Fruit fly (Drosophila melanogaster) whole organism, embryonic: ENCODE measurements around the gene vkg.

Experiments
- B-H2 ChIP-seq: fragments of 200-800 bp; sonication (Bioruptor generic); optimal IDR thresholded peaks from 2 replicates; lab custom pipeline; 2018; ENCODE audit warnings: missing biosample characterization, mild to moderate bottlenecking, missing genetic modification characterization
- Blimp-1 ChIP-seq: fragments of 200-800 bp; sonication (Bioruptor generic); optimal IDR thresholded peaks from 3 replicates; lab custom pipeline; 2018; ENCODE audit warnings: missing biosample characterization, missing genetic modification characterization, mild to moderate bottlenecking, moderate library complexity, missing genetic modification reagents
- CG10267 ChIP-seq: fragments of 200-800 bp; sonication (Bioruptor generic); optimal IDR thresholded peaks from 2 replicates; lab custom pipeline; 2018; ENCODE audit warnings: missing biosample characterization, mild to moderate bottlenecking, missing genetic modification characterization, moderate library complexity
- CG10462 ChIP-seq: fragments of 200-800 bp; sonication (Bioruptor generic); optimal IDR thresholded peaks from 2 replicates; lab custom pipeline; 2016; ENCODE audit warnings: missing biosample characterization, missing genetic modification characterization
- CG10979 ChIP-seq: fragments of 200-800 bp; sonication (Bioruptor generic); optimal IDR thresholded peaks from 2 replicates; lab custom pipeline; 2018; ENCODE audit warnings: missing biosample characterization, mild to moderate bottlenecking, missing genetic modification characterization, moderate library complexity
- CG11247 ChIP-seq: fragments of 200-800 bp; sonication (Bioruptor generic); IDR thresholded peaks from 2 replicates; pipeline ENCODE4 v1.3.6; 2022; ENCODE audit warnings: missing biosample characterization, missing genetic modification characterization
- CG13296 ChIP-seq: fragments of 200-800 bp; sonication (Bioruptor generic); optimal IDR thresholded peaks from 3 replicates; lab custom pipeline; 2018; ENCODE audit warnings: missing biosample characterization, mild to moderate bottlenecking, missing genetic modification characterization
- CG13424 ChIP-seq: fragments of 200-800 bp; sonication (Bioruptor generic); optimal IDR thresholded peaks from 2 replicates; lab custom pipeline; 2019; ENCODE audit warnings: missing biosample characterization, mild to moderate bottlenecking, missing genetic modification characterization, moderate library complexity
- CG13624 ChIP-seq: fragments of 200-800 bp; sonication (Bioruptor generic); optimal IDR thresholded peaks from 2 replicates; lab custom pipeline; 2016; ENCODE audit warnings: missing biosample characterization, missing genetic modification characterization
- CG14710 ChIP-seq: fragments of 200-800 bp; sonication (Bioruptor generic); optimal IDR thresholded peaks from 3 replicates; lab custom pipeline; 2019; ENCODE audit warnings: missing biosample characterization, mild to moderate bottlenecking, missing genetic modification characterization, moderate library complexity
- CG17361 ChIP-seq: fragments of 200-800 bp; sonication (Bioruptor generic); IDR thresholded peaks from 3 replicates; pipeline ENCODE4 v1.3.6; 2022; ENCODE audit warnings: missing biosample characterization, missing genetic modification characterization
- CG17385 ChIP-seq: fragments of 200-800 bp; sonication (Bioruptor generic); optimal IDR thresholded peaks from 3 replicates; lab custom pipeline; 2018; ENCODE audit warnings: missing biosample characterization, mild to moderate bottlenecking, missing genetic modification characterization
- CG18599 ChIP-seq: fragments of 200-800 bp; sonication (Bioruptor generic); optimal IDR thresholded peaks from 3 replicates; lab custom pipeline; 2017; ENCODE audit warnings: missing biosample characterization, missing genetic modification characterization, mild to moderate bottlenecking, moderate library complexity, missing genetic modification reagents
- CG2120 ChIP-seq: fragments of 200-800 bp; sonication (Bioruptor generic); optimal IDR thresholded peaks from 3 replicates; lab custom pipeline; 2016; ENCODE audit warnings: missing biosample characterization, missing genetic modification characterization
- CG6654 ChIP-seq: fragments of 200-800 bp; sonication (Bioruptor generic); optimal IDR thresholded peaks from 2 replicates; lab custom pipeline; 2017; ENCODE audit warnings: missing biosample characterization, mild to moderate bottlenecking, missing genetic modification characterization
- CG7271 ChIP-seq: fragments of 200-800 bp; sonication (Bioruptor generic); optimal IDR thresholded peaks from 2 replicates; lab custom pipeline; 2018; ENCODE audit warnings: missing biosample characterization, mild to moderate bottlenecking, missing genetic modification characterization, moderate library complexity
- CG8388 ChIP-seq: fragments of 200-800 bp; sonication (Bioruptor generic); optimal IDR thresholded peaks from 2 replicates; lab custom pipeline; 2019; ENCODE audit warnings: missing biosample characterization, mild to moderate bottlenecking, missing genetic modification characterization, moderate library complexity
- CoRest ChIP-seq: fragments of 200-800 bp; sonication (Bioruptor generic); optimal IDR thresholded peaks from 3 replicates; lab custom pipeline; 2018; ENCODE audit warnings: missing biosample characterization, mild to moderate bottlenecking, missing genetic modification characterization, moderate library complexity
- E2f1 ChIP-seq: fragments of 200-800 bp; sonication (Bioruptor generic); IDR thresholded peaks from 2 replicates; pipeline ENCODE4 v1.3.6; 2022; ENCODE audit warnings: missing biosample characterization, missing genetic modification characterization
- Eip74EF ChIP-seq, 2 experiments: fragments of 200-800 bp in 1 of 2; fragments of >200 bp in 1 of 2; sonication (Bioruptor generic) in 1 of 2; optimal IDR thresholded peaks; 2 replicates each; lab custom pipeline; 2017 to 2019; ENCODE audit warnings: missing biosample characterization in 2 of 2, missing genetic modification characterization in 2 of 2, mild to moderate bottlenecking in 1 of 2, moderate library complexity in 1 of 2
- Hey ChIP-seq: fragments of 200-800 bp; sonication (Bioruptor generic); optimal IDR thresholded peaks from 3 replicates; lab custom pipeline; 2018; ENCODE audit warnings: missing biosample characterization, mild to moderate bottlenecking, missing genetic modification characterization
- Hr78 ChIP-seq, 2 experiments: fragments of 200-800 bp in 1 of 2; fragments of >200 bp in 1 of 2; sonication (Bioruptor generic) in 1 of 2; optimal IDR thresholded peaks; 2 replicates each; lab custom pipeline; 2017 to 2019; ENCODE audit warnings: missing biosample characterization in 2 of 2, missing genetic modification characterization in 2 of 2, mild to moderate bottlenecking in 1 of 2, moderate library complexity in 1 of 2
- Lhr ChIP-seq: fragments of 200-800 bp; sonication (Bioruptor generic); optimal IDR thresholded peaks from 3 replicates; lab custom pipeline; 2017; ENCODE audit warnings: mild to moderate bottlenecking, missing biosample characterization, missing genetic modification reagents, missing genetic modification characterization
- NK7.1 ChIP-seq: fragments of 200-800 bp; sonication (Bioruptor generic); optimal IDR thresholded peaks from 3 replicates; lab custom pipeline; 2016; ENCODE audit warnings: missing biosample characterization, missing genetic modification characterization
- PHDP ChIP-seq: fragments of 200-800 bp; sonication (Bioruptor generic); optimal IDR thresholded peaks from 3 replicates; lab custom pipeline; 2018; ENCODE audit warnings: missing biosample characterization, mild to moderate bottlenecking, missing genetic modification characterization, moderate library complexity
- Scr ChIP-seq: fragments of 200-800 bp; sonication (Bioruptor generic); IDR thresholded peaks from 2 replicates; pipeline ENCODE4 v1.3.6; 2022; ENCODE audit warnings: missing biosample characterization, missing genetic modification characterization; ENCODE audit not compliant: partially characterized antibody
- Sry-δ ChIP-seq: fragments of 200-800 bp; sonication (Bioruptor generic); optimal IDR thresholded peaks from 2 replicates; lab custom pipeline; 2016; ENCODE audit warnings: missing biosample characterization, missing genetic modification characterization
- Usf ChIP-seq: fragments of 200-800 bp; sonication (Bioruptor generic); optimal IDR thresholded peaks from 2 replicates; lab custom pipeline; 2017; ENCODE audit warnings: missing genotype, missing biosample characterization, missing genetic modification characterization
- ac ChIP-seq: fragments of 200-800 bp; sonication (Bioruptor generic); optimal IDR thresholded peaks from 3 replicates; lab custom pipeline; 2017; ENCODE audit warnings: missing biosample characterization, mild to moderate bottlenecking, missing genetic modification characterization
- ap ChIP-seq: fragments of 200-800 bp; sonication (Bioruptor generic); IDR thresholded peaks from 2 replicates; pipeline ENCODE4 v1.3.6; 2022; ENCODE audit warnings: missing biosample characterization, missing genetic modification characterization
- ash1 ChIP-seq: fragments of 200-800 bp; sonication (Bioruptor generic); optimal IDR thresholded peaks from 2 replicates; lab custom pipeline; 2018; ENCODE audit warnings: missing biosample characterization, mild to moderate bottlenecking, missing genetic modification characterization
- bsh ChIP-seq, 2 experiments: fragments of 200-800 bp; sonication (Bioruptor generic); optimal IDR thresholded peaks; 2 replicates each; lab custom pipeline; 2017 to 2018; ENCODE audit warnings: mild to moderate bottlenecking in 2 of 2, missing biosample characterization in 2 of 2, missing genetic modification characterization in 2 of 2, moderate library complexity in 1 of 2
- dimm ChIP-seq: fragments of 200-800 bp; sonication (Bioruptor generic); IDR thresholded peaks from 2 replicates; pipeline ENCODE4 v1.3.6; 2022; ENCODE audit warnings: missing biosample characterization, missing genetic modification characterization
- dysf ChIP-seq: fragments of 200-800 bp; sonication (Bioruptor generic); IDR thresholded peaks from 3 replicates; pipeline ENCODE4 v1.3.6; 2022; ENCODE audit warnings: missing biosample characterization, missing genetic modification characterization
- emc ChIP-seq: fragments of 200-800 bp; sonication (Bioruptor generic); optimal IDR thresholded peaks from 2 replicates; lab custom pipeline; 2016; ENCODE audit warnings: missing biosample characterization, missing genetic modification characterization
- esg ChIP-seq: fragments of 200-800 bp; sonication (Bioruptor generic); conservative IDR thresholded peaks from 2 replicates; pipeline ENCODE4 v1.3.6; 2022; ENCODE audit warnings: missing biosample characterization, missing genetic modification characterization
- fd102C ChIP-seq: fragments of 200-800 bp; sonication (Bioruptor generic); optimal IDR thresholded peaks from 2 replicates; lab custom pipeline; 2018; ENCODE audit warnings: missing biosample characterization, mild to moderate bottlenecking, missing genetic modification characterization, moderate library complexity
- fd96Cb ChIP-seq: fragments of 200-800 bp; sonication (Bioruptor generic); optimal IDR thresholded peaks from 2 replicates; lab custom pipeline; 2018; ENCODE audit warnings: missing biosample characterization, mild to moderate bottlenecking, missing genetic modification characterization, moderate library complexity
- grau ChIP-seq: fragments of 200-800 bp; optimal IDR thresholded peaks from 3 replicates; lab custom pipeline; 2019; ENCODE audit warnings: missing biosample characterization, mild to moderate bottlenecking, missing genetic modification characterization, moderate library complexity
- ken ChIP-seq: fragments of 200-800 bp; sonication (Bioruptor generic); IDR thresholded peaks from 3 replicates; pipeline ENCODE4 v1.3.6; 2022; ENCODE audit warnings: missing biosample characterization, missing genetic modification characterization
- onecut ChIP-seq: fragments of 200-800 bp; sonication (Bioruptor generic); IDR thresholded peaks from 2 replicates; pipeline ENCODE4 v1.3.6; 2022; ENCODE audit warnings: missing biosample characterization, missing genetic modification characterization
- otp ChIP-seq: fragments of 200-800 bp; sonication (Bioruptor generic); IDR thresholded peaks from 3 replicates; pipeline ENCODE4, ENCODE4 v1.3.6; 2022; ENCODE audit warnings: missing biosample characterization, missing genetic modification characterization
- pho ChIP-seq: fragments of 200-800 bp; sonication (Bioruptor generic); optimal IDR thresholded peaks from 2 replicates; lab custom pipeline; 2016; ENCODE audit warnings: missing biosample characterization, missing genetic modification characterization
- sima ChIP-seq: fragments of 200-800 bp; sonication (Bioruptor generic); optimal IDR thresholded peaks from 2 replicates; lab custom pipeline; 2016; ENCODE audit warnings: missing biosample characterization, missing genetic modification characterization
- trem ChIP-seq: fragments of 200-800 bp; optimal IDR thresholded peaks from 3 replicates; lab custom pipeline; 2019; ENCODE audit warnings: missing biosample characterization, mild to moderate bottlenecking, missing genetic modification characterization, moderate library complexity
- unpg ChIP-seq: fragments of 200-800 bp; sonication (Bioruptor generic); optimal IDR thresholded peaks from 3 replicates; lab custom pipeline; 2018; ENCODE audit warnings: missing biosample characterization, mild to moderate bottlenecking, missing genetic modification characterization, moderate library complexity
- vnd ChIP-seq: fragments of 200-800 bp; sonication (Bioruptor generic); IDR thresholded peaks from 3 replicates; pipeline ENCODE4 v1.3.6; 2022; ENCODE audit warnings: missing biosample characterization, missing genetic modification characterization; ENCODE audit not compliant: partially characterized antibody
- z ChIP-seq: fragments of 200-800 bp; sonication (Bioruptor generic); IDR thresholded peaks from 3 replicates; pipeline ENCODE4 v1.3.6; 2022; ENCODE audit warnings: missing biosample characterization, missing genetic modification characterization
- zen ChIP-seq: fragments of 200-800 bp; sonication (Bioruptor generic); optimal IDR thresholded peaks from 3 replicates; lab custom pipeline; 2018; ENCODE audit warnings: missing biosample characterization, mild to moderate bottlenecking, missing genetic modification characterization, moderate library complexity
- zf30C ChIP-seq: fragments of 200-800 bp; sonication (Bioruptor generic); optimal IDR thresholded peaks from 3 replicates; lab custom pipeline; 2018; ENCODE audit warnings: missing biosample characterization, mild to moderate bottlenecking, missing genetic modification characterization

The vkg gene

dm6 chr2L:5042076-5042475 lies 14.1 kb upstream of the vkg start (continued):
- peak; percentile 42 for TF ChIP-seq PHDP
- TF ChIP-seq Lhr, result no peak
- no peak for TF ChIP-seq esg
- TF ChIP-seq CG13296, result no peak
- no peak for TF ChIP-seq Sry-δ (GFP tag; lab: Kevin White, UChicago)
- peak; percentile 16 for TF ChIP-seq CG2120 (GFP tag; lab: Kevin White, UChicago)
- TF ChIP-seq CG11247, result no peak
- TF ChIP-seq Blimp-1 (GFP tag; lab: Kevin White, UChicago), result no peak
- no peak for TF ChIP-seq CG7271
- TF ChIP-seq unpg (GFP tag; lab: Kevin White, UChicago), result peak; percentile 48
- TF ChIP-seq CG17385 (GFP tag; lab: Kevin White, UChicago), result peak; percentile 27
- TF ChIP-seq grau (tag; lab: Kevin White, UChicago), result peak; percentile 42
- peak; percentile 32; the same call in 1 of the 3 replicates for TF ChIP-seq ken
- no peak for TF ChIP-seq CG13624 (GFP tag; lab: Kevin White, UChicago)
- TF ChIP-seq E2f1 (GFP tag; lab: Robert Waterston, UW), result no peak
- no peak for TF ChIP-seq CG10462
- TF ChIP-seq dysf (GFP tag; lab: Robert Waterston, UW), result no peak
- no peak for TF ChIP-seq vnd
- peak in 1 of 2 experiments; percentile 53 for TF ChIP-seq bsh (GFP tag; optimal IDR thresholded peaks at IDR 0.05; lab: Kevin White, UChicago)
- no peak for TF ChIP-seq z (GFP tag; lab: Robert Waterston, UW)
- TF ChIP-seq CoRest (tag; lab: Kevin White, UChicago), result peak; percentile 54
- peak; percentile 53 for TF ChIP-seq CG14710 (tag; lab: Kevin White, UChicago)
- peak; percentile 36 for TF ChIP-seq CG10267 (tag; lab: Kevin White, UChicago)
- TF ChIP-seq Eip74EF (GFP tag; optimal IDR thresholded peaks at IDR 0.05; lab: Kevin White, UChicago), result no peak
- no peak for TF ChIP-seq otp
- TF ChIP-seq Scr (GFP tag; lab: Robert Waterston, UW), result no peak
- no peak for TF ChIP-seq ash1
- TF ChIP-seq CG13424 (tag; lab: Kevin White, UChicago), result peak; percentile 36
- TF ChIP-seq emc (GFP tag; lab: Kevin White, UChicago), result no peak
- TF ChIP-seq CG6654 (GFP tag; lab: Kevin White, UChicago), result no peak
- TF ChIP-seq ac (GFP tag; lab: Kevin White, UChicago), result no peak
- TF ChIP-seq NK7.1 (GFP tag; lab: Kevin White, UChicago), result no peak
- peak; percentile 22 for TF ChIP-seq trem (tag; lab: Kevin White, UChicago)
- peak; percentile 33 for TF ChIP-seq fd96Cb (tag; lab: Kevin White, UChicago)
- TF ChIP-seq CG10979 (tag; lab: Kevin White, UChicago), result peak; percentile 58
- TF ChIP-seq pho, result no peak
- no peak for TF ChIP-seq Hey (tag; lab: Kevin White, UChicago)
- no peak for TF ChIP-seq Usf
- no peak for TF ChIP-seq onecut (GFP tag; lab: Robert Waterston, UW)
- peak; percentile 15 for TF ChIP-seq CG8388 (GFP tag; lab: Kevin White, UChicago)
- no peak for TF ChIP-seq sima (GFP tag; lab: Kevin White, UChicago)
- no peak for TF ChIP-seq fd102C (GFP tag; lab: Kevin White, UChicago)
- no peak for TF ChIP-seq B-H2 (GFP tag; lab: Kevin White, UChicago)
- peak; percentile 53; the same call in 2 of the 3 replicates for TF ChIP-seq CG17361
- TF ChIP-seq zen (tag; lab: Kevin White, UChicago), result peak; percentile 46
- TF ChIP-seq Hr78 (GFP tag; optimal IDR thresholded peaks at IDR 0.05; lab: Kevin White, UChicago), result no peak
- no peak for TF ChIP-seq dimm (GFP tag; lab: Robert Waterston, UW)
- no peak for TF ChIP-seq ap (GFP tag; lab: Robert Waterston, UW)
- TF ChIP-seq CG18599 (GFP tag; lab: Kevin White, UChicago), result peak; percentile 3
- TF ChIP-seq zf30C, result peak; percentile 43
